Fruit fly (Drosophila melanogaster) whole organism, wandering third instar larva: ENCODE data around the gene CG44158.

Source experiments
- Abd-B ChIP-seq: fragments of >200 bp; optimal IDR thresholded peaks from 2 replicates; lab custom pipeline; 2017; ENCODE audit warnings: missing biosample characterization, missing genetic modification characterization
- CG32264 ChIP-seq: fragments of 200-800 bp; sonication (Bioruptor generic); optimal IDR thresholded peaks from 2 replicates; lab custom pipeline; 2016; ENCODE audit warnings: missing biosample characterization, missing genetic modification characterization
- CG9705 ChIP-seq: fragments of 200-800 bp; sonication (Bioruptor generic); optimal IDR thresholded peaks from 2 replicates; lab custom pipeline; 2018; ENCODE audit warnings: missing biosample characterization, mild to moderate bottlenecking, missing genetic modification characterization
- CrebA ChIP-seq: fragments of 200-800 bp; sonication (Bioruptor generic); optimal IDR thresholded peaks from 2 replicates; lab custom pipeline; 2016; ENCODE audit warnings: missing biosample characterization, mild to moderate bottlenecking, missing genetic modification characterization, borderline replicate concordance
- Dfd ChIP-seq: fragments of >200 bp; optimal IDR thresholded peaks from 2 replicates; lab custom pipeline; 2017; ENCODE audit warnings: missing biosample characterization, missing genetic modification characterization
- Dif ChIP-seq: fragments of 200-275, 200-300 bp; sonication (Bioruptor generic); optimal IDR thresholded peaks from 2 replicates; lab custom pipeline; 2018; ENCODE audit warnings: missing biosample characterization, missing genetic modification characterization; ENCODE audit not compliant: partially characterized antibody
- GATAd ChIP-seq: sonication (Bioruptor generic); optimal IDR thresholded peaks from 2 replicates; lab custom pipeline; 2016; ENCODE audit warnings: missing biosample characterization, missing genetic modification characterization
- HLH106 ChIP-seq: fragments of 200-800 bp; optimal IDR thresholded peaks from 3 replicates; lab custom pipeline; 2019; ENCODE audit warnings: missing biosample characterization, mild to moderate bottlenecking, missing genetic modification characterization, moderate library complexity
- Hnf4 ChIP-seq: fragments of 200-800 bp; sonication (Bioruptor generic); optimal IDR thresholded peaks from 2 replicates; lab custom pipeline; 2016; ENCODE audit warnings: missing biosample characterization, mild to moderate bottlenecking, missing genetic modification characterization
- Hr78 ChIP-seq: fragments of >200 bp; optimal IDR thresholded peaks from 2 replicates; lab custom pipeline; 2017; ENCODE audit warnings: missing biosample characterization, missing genetic modification characterization
- Hr83 ChIP-seq: fragments of 200-300 bp; sonication (Bioruptor generic); optimal IDR thresholded peaks from 2 replicates; lab custom pipeline; 2016; ENCODE audit warnings: missing biosample characterization, mild to moderate bottlenecking, missing genetic modification characterization, moderate library complexity; ENCODE audit not compliant: poor library complexity, severe bottlenecking
- Jra ChIP-seq: sonication (Bioruptor generic); optimal IDR thresholded peaks from 2 replicates; lab custom pipeline; 2016; ENCODE audit warnings: missing biosample characterization, missing genetic modification characterization
- Mio ChIP-seq: sonication (Bioruptor generic); optimal IDR thresholded peaks from 2 replicates; lab custom pipeline; 2016; ENCODE audit warnings: missing biosample characterization, missing genetic modification characterization
- Myc ChIP-seq: fragments of >200 bp; optimal IDR thresholded peaks from 2 replicates; lab custom pipeline; 2017
- N ChIP-seq: fragments of >200 bp; optimal IDR thresholded peaks from 2 replicates; lab custom pipeline; 2018; ENCODE audit warnings: missing biosample characterization, missing external identifiers, missing genetic modification characterization
- OdsH ChIP-seq: fragments of 200-800 bp; sonication (Bioruptor generic); optimal IDR thresholded peaks from 2 replicates; lab custom pipeline; 2016; ENCODE audit warnings: missing biosample characterization, mild to moderate bottlenecking, missing genetic modification characterization
- Rel ChIP-seq, 2 experiments: fragments of 200-800 bp; sonication (Bioruptor generic) in 1 of 2; optimal IDR thresholded peaks; 2 replicates in 1 of 2; 3 replicates in 1 of 2; lab custom pipeline; 2016 to 2019; ENCODE audit warnings: mild to moderate bottlenecking in 2 of 2, missing biosample characterization in 2 of 2, missing genetic modification characterization in 2 of 2, moderate library complexity in 1 of 2
- Sp1 ChIP-seq: fragments of 200-800 bp; sonication (Bioruptor generic); optimal IDR thresholded peaks from 3 replicates; lab custom pipeline; 2019; ENCODE audit warnings: missing biosample characterization, mild to moderate bottlenecking, missing genetic modification characterization, moderate library complexity
- Vsx2 ChIP-seq: fragments of 200-300, 225-300 bp; sonication (Bioruptor generic); optimal IDR thresholded peaks from 2 replicates; lab custom pipeline; 2018; ENCODE audit warnings: missing biosample characterization, missing genetic modification characterization; ENCODE audit not compliant: partially characterized antibody
- br ChIP-seq: fragments of 200-800 bp; sonication (Bioruptor generic); optimal IDR thresholded peaks from 2 replicates; lab custom pipeline; 2016; ENCODE audit warnings: missing biosample characterization, missing genetic modification characterization
- brk ChIP-seq: fragments of 200-800 bp; sonication (Bioruptor generic); optimal IDR thresholded peaks from 2 replicates; lab custom pipeline; 2016; ENCODE audit warnings: missing biosample characterization, mild to moderate bottlenecking, missing genetic modification characterization
- dl ChIP-seq, 2 experiments: fragments of 175-275, 200-275 bp in 1 of 2; fragments of 200-275 bp in 1 of 2; sonication (Bioruptor generic); optimal IDR thresholded peaks; lab custom pipeline; 2018; ENCODE audit warnings: mild to moderate bottlenecking in 2 of 2, missing biosample characterization in 2 of 2, missing genetic modification characterization in 2 of 2, moderate library complexity in 2 of 2; ENCODE audit not compliant: partially characterized antibody in 2 of 2, insufficient read depth in 1 of 2
- dmrt93B ChIP-seq: fragments of 200-800 bp; sonication (Bioruptor generic); optimal IDR thresholded peaks from 2 replicates; lab custom pipeline; 2018; ENCODE audit warnings: missing biosample characterization, mild to moderate bottlenecking, missing genetic modification characterization
- dsf ChIP-seq: sonication (Bioruptor generic); optimal IDR thresholded peaks from 2 replicates; lab custom pipeline; 2016; ENCODE audit warnings: missing biosample characterization, missing genetic modification characterization, borderline replicate concordance
- ey ChIP-seq: fragments of 200-800 bp; sonication (Bioruptor generic); optimal IDR thresholded peaks from 2 replicates; lab custom pipeline; 2016; ENCODE audit warnings: missing biosample characterization, missing genetic modification characterization
- foxo ChIP-seq, 2 experiments: fragments of 200-800 bp; sonication (Bioruptor generic); optimal IDR thresholded peaks; 2 replicates in 1 of 2; 3 replicates in 1 of 2; lab custom pipeline; 2016 to 2017; ENCODE audit warnings: missing biosample characterization in 2 of 2, missing genetic modification characterization in 2 of 2
- fru ChIP-seq: fragments of 200-800 bp; sonication (Bioruptor generic); optimal IDR thresholded peaks from 3 replicates; lab custom pipeline; 2016; ENCODE audit warnings: missing biosample characterization, mild to moderate bottlenecking, missing genetic modification characterization
- h ChIP-seq: fragments of 200-800 bp; sonication (Bioruptor generic); optimal IDR thresholded peaks from 3 replicates; lab custom pipeline; 2016; ENCODE audit warnings: missing biosample characterization, mild to moderate bottlenecking, missing genetic modification characterization
- jim ChIP-seq: fragments of 175-275, 200-325 bp; sonication (Bioruptor generic); optimal IDR thresholded peaks from 2 replicates; lab custom pipeline; 2016; ENCODE audit warnings: missing biosample characterization, mild to moderate bottlenecking, missing genetic modification characterization
- pan ChIP-seq: fragments of >200 bp; optimal IDR thresholded peaks from 2 replicates; lab custom pipeline; 2017
- psq ChIP-seq: fragments of 200-800 bp; sonication (Bioruptor generic); optimal IDR thresholded peaks from 3 replicates; lab custom pipeline; 2017; ENCODE audit warnings: missing biosample characterization, mild to moderate bottlenecking, missing genetic modification characterization, moderate library complexity
- rgr ChIP-seq: fragments of 200-800 bp; sonication (Bioruptor generic); optimal IDR thresholded peaks from 3 replicates; lab custom pipeline; 2016; ENCODE audit warnings: missing biosample characterization, mild to moderate bottlenecking, missing genetic modification characterization
- sage ChIP-seq: fragments of 200-800 bp; sonication (Bioruptor generic); optimal IDR thresholded peaks from 2 replicates; lab custom pipeline; 2016; ENCODE audit warnings: missing biosample characterization, mild to moderate bottlenecking, missing genetic modification characterization
- sv ChIP-seq: fragments of 200-800 bp; sonication (Bioruptor generic); optimal IDR thresholded peaks from 3 replicates; lab custom pipeline; 2016; ENCODE audit warnings: missing biosample characterization, missing genetic modification characterization
- tai ChIP-seq: sonication (Bioruptor generic); optimal IDR thresholded peaks from 2 replicates; lab custom pipeline; 2016; ENCODE audit warnings: missing biosample characterization, missing genetic modification characterization
- usp ChIP-seq: fragments of >200 bp; optimal IDR thresholded peaks from 2 replicates; lab custom pipeline; 2017; ENCODE audit warnings: missing biosample characterization, missing genetic modification characterization
- woc ChIP-seq: sonication (Bioruptor generic); optimal IDR thresholded peaks from 2 replicates; lab custom pipeline; 2016; ENCODE audit warnings: missing biosample characterization, mild to moderate bottlenecking, missing genetic modification characterization

Gene CG44158

DNA sequence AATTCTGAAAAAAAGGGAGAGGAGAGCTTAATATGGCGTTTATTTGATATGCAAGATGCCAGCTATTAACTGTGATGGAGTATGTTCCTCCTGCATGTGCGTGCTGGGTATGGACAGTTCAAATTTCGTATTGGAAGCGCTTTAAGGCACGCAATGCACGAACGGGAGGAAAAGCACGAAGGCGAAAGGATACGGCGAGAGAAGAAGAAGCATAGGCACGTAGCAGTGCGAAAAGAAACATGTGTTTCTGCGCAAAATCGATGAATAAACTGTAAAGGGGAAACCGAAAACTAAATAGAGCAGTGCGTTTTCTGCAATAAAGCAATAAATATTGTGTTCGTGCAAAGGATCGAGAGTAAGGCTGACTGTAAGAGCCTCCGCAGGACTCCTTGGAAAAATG lies 7.3 kb downstream of the CG44158 start, which contains the start of gene CG14314:
Gene CG14314 (plus strand): TSS at position 243 of the 400 bp plus-strand sequence.
- no peak for TF ChIP-seq pan (lab: Kevin White, UChicago)
- no peak for TF ChIP-seq Myc (lab: Kevin White, UChicago)

- TF ChIP-seq woc (GFP tag; lab: Kevin White, UChicago) (peak; percentile 94), foxo (GFP tag; optimal IDR thresholded peaks at IDR 0.05; lab: Kevin White, UChicago) (peak; percentile 49 to 98), psq (GFP tag; lab: Kevin White, UChicago) (peak; percentile 95), h (GFP tag; lab: Kevin White, UChicago) (peak; percentile 98), Myc (lab: Kevin White, UChicago) (no peak), Dif (no peak), fru (peak; percentile 98), Mio (GFP tag; lab: Kevin White, UChicago) (peak; percentile 75), CrebA (GFP tag; lab: Kevin White, UChicago) (no peak), Hr78 (GFP tag; lab: Kevin White, UChicago) (no peak), N (GFP tag; lab: Kevin White, UChicago) (no peak), br (GFP tag; lab: Kevin White, UChicago) (peak; percentile 95), pan (lab: Kevin White, UChicago) (no peak), dmrt93B (peak; percentile 92), brk (no peak), HLH106 (tag; lab: Kevin White, UChicago) (peak; percentile 98), CG9705 (GFP tag; lab: Kevin White, UChicago) (peak; percentile 89), Rel (GFP tag; optimal IDR thresholded peaks at IDR 0.05; lab: Kevin White, UChicago) (no peak), Rel (tag; optimal IDR thresholded peaks at IDR 0.05; lab: Kevin White, UChicago) (peak; percentile 81), sage (GFP tag; lab: Kevin White, UChicago) (no peak), dsf (GFP tag; lab: Kevin White, UChicago) (peak; percentile 94), rgr (GFP tag; lab: Kevin White, UChicago) (peak; percentile 98), Jra (GFP tag; lab: Kevin White, UChicago) (peak; percentile 96), Hnf4 (peak; percentile 97), GATAd (GFP tag; lab: Kevin White, UChicago) (peak; percentile 88), ey (GFP tag; lab: Kevin White, UChicago) (peak; percentile 96), CG32264 (GFP tag; lab: Kevin White, UChicago) (peak; percentile 79), Sp1 (peak; percentile 98), jim (GFP tag; lab: Kevin White, UChicago) (peak; percentile 35), OdsH (GFP tag; lab: Kevin White, UChicago) (peak; percentile 98), Vsx2 (GFP tag; lab: Kevin White, UChicago) (no peak), Dfd (GFP tag; lab: Kevin White, UChicago) (no peak), sv (GFP tag; lab: Kevin White, UChicago) (peak; percentile 95), Abd-B (no peak), tai (GFP tag; lab: Kevin White, UChicago) (no peak), dl (GFP tag; optimal IDR thresholded peaks at IDR 0.05; lab: Kevin White, UChicago; ENCODE audit: insufficient read depth in 1 of 2, partially characterized antibody in 2 of 2) (no peak)
Observed at dm6 chr3R:18220211-18220749, 11.7 kb downstream of the CG44158 start, which contains the start of the genes CG7988 and CG7183. Gene CG7988, plus strand, starts transcription at chr3R:18220526. Gene CG7183, minus strand, starts transcription at chr3R:18220699.

DNA sequence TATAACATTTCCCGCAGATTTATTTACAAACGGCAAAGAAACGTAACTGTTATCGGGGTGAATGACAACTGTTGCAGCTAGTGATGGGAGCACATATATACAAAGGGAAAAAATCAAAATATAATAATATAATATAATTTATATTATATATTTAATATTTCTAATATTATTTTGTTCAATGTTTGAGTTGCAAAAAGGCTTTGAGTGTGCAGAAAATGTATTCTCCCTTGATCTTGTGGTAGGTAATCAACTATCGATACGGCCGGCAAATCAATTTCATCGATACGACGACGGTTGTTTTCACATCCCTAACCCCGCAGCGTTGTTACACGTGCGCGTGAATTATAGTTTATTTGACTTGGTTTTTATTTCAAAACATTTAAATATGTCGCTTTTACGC lies 14.9 kb downstream of the CG44158 start, which contains the start of the genes mTerf5 and Non3:
Gene mTerf5 (minus strand): TSS at position 249 of the 400 bp plus-strand sequence.
Gene Non3 (plus strand): TSS at position 289 of the 400 bp plus-strand sequence.
- peak; percentile 14 for TF ChIP-seq ey (GFP tag; lab: Kevin White, UChicago)
- peak; percentile 52 for TF ChIP-seq OdsH (GFP tag; lab: Kevin White, UChicago)
- TF ChIP-seq usp (GFP tag; lab: Kevin White, UChicago) = no peak
- TF ChIP-seq dl (GFP tag; optimal IDR thresholded peaks at IDR 0.05; lab: Kevin White, UChicago; ENCODE audit: insufficient read depth in 1 of 2, partially characterized antibody in 2 of 2) = no peak
- peak; percentile 37 for TF ChIP-seq h (GFP tag; lab: Kevin White, UChicago)
- no peak for TF ChIP-seq Rel (GFP tag; optimal IDR thresholded peaks at IDR 0.05; lab: Kevin White, UChicago)
- TF ChIP-seq Rel (tag; optimal IDR thresholded peaks at IDR 0.05; lab: Kevin White, UChicago) = peak; percentile 57
- TF ChIP-seq CrebA (GFP tag; lab: Kevin White, UChicago) = no peak
- TF ChIP-seq HLH106 (tag; lab: Kevin White, UChicago) = peak; percentile 73
- peak; percentile 65 for TF ChIP-seq Hnf4
- TF ChIP-seq rgr (GFP tag; lab: Kevin White, UChicago) = peak; percentile 64
- TF ChIP-seq pan (lab: Kevin White, UChicago) = no peak
- peak; percentile 36 for TF ChIP-seq fru
- TF ChIP-seq Hr83 = peak; percentile 21
- peak; percentile 67 for TF ChIP-seq Sp1
- peak; percentile 64 for TF ChIP-seq psq (GFP tag; lab: Kevin White, UChicago)
- TF ChIP-seq dsf (GFP tag; lab: Kevin White, UChicago) = peak; percentile 29
- peak; percentile 21 for TF ChIP-seq woc (GFP tag; lab: Kevin White, UChicago)
- peak in 1 of 2 experiments; percentile 67 for TF ChIP-seq foxo (GFP tag; optimal IDR thresholded peaks at IDR 0.05; lab: Kevin White, UChicago)
- TF ChIP-seq sv (GFP tag; lab: Kevin White, UChicago) = peak; percentile 9
- TF ChIP-seq Jra (GFP tag; lab: Kevin White, UChicago) = peak; percentile 6
- no peak for TF ChIP-seq br (GFP tag; lab: Kevin White, UChicago)
- peak; percentile 23 for TF ChIP-seq CG9705 (GFP tag; lab: Kevin White, UChicago)
- no peak for TF ChIP-seq Hr78 (GFP tag; lab: Kevin White, UChicago)
- no peak for TF ChIP-seq tai (GFP tag; lab: Kevin White, UChicago)
- TF ChIP-seq Mio (GFP tag; lab: Kevin White, UChicago) = no peak
- TF ChIP-seq sage (GFP tag; lab: Kevin White, UChicago) = no peak
- peak; percentile 26 for TF ChIP-seq Myc (lab: Kevin White, UChicago)
